Worm (Caenorhabditis elegans) whole organism, mixed stage, embryonic: ENCODE data around the gene ZK418.2.

Source experiments
- elt-1 ChIP-seq: sonication (generic microtip); optimal IDR thresholded peaks from 2 replicates; lab custom pipeline; 2017; ENCODE audit warnings: missing genetic modification characterization, mild to moderate bottlenecking, missing compliant biosample characterization, antibody characterized with exemption, moderate library complexity, borderline replicate concordance; ENCODE audit not compliant: insufficient read depth
- mep-1 ChIP-seq: fragments of 150-350 bp; optimal IDR thresholded peaks from 2 replicates; lab custom pipeline; 2017; ENCODE audit warnings: missing biosample characterization, missing genetic modification reagents, missing genetic modification characterization, inconsistent platforms
- nhr-12 ChIP-seq: fragments of 150-350 bp; optimal IDR thresholded peaks from 2 replicates; lab custom pipeline; 2014; ENCODE audit warnings: missing biosample characterization, missing genetic modification characterization
- unc-39 ChIP-seq: fragments of 150-350 bp; optimal IDR thresholded peaks from 2 replicates; lab custom pipeline; 2014; ENCODE audit warnings: missing biosample characterization, missing genetic modification characterization

DNA sequence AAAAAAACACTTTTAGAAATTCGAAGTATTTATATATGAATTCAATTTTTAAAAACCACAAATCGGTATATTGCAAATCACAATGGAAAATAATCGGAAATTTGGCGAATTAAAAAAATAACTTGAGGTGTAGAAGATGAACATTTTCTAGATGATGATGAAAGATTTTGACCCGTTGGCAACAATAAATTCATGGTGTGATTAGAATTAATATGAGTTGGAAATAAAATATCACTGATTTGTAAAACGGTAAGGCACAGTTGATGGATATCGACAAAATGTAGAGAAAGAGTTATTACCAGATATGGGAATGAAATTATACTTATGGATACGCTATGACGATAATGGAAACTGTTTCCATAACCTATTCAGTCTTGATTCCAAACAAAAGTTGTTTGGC, 21.1 kb downstream of the ZK418.2 start:
- TF ChIP-seq mep-1 (tag; lab: Kevin White, UChicago) = no peak
- TF ChIP-seq nhr-12 (tag; lab: Kevin White, UChicago) = no peak
- TF ChIP-seq unc-39 (tag; lab: Kevin White, UChicago) = no peak
- no peak for TF ChIP-seq elt-1 (tag; lab: Kevin White, UChicago)
